Worm (Caenorhabditis elegans): ENCODE results near the gene F54D12.9.

ce11 chrII:1398396-1398795 is 16.9 kb upstream of the F54D12.9 start, which contains the start of gene F54D12.2:
- TF ChIP-seq ama-1 (optimal IDR thresholded peaks at IDR 0.05) (no peak), nhr-23 (tag; optimal IDR thresholded peaks at IDR 0.05) (no peak), unc-55 (GFP tag; optimal IDR thresholded peaks at IDR 0.05) (no peak)

Data from whole organism, L2 larva.